Fruit fly (Drosophila melanogaster) Kc167 (cell line): ENCODE measurements around the gene CG9098.

ENCODE experiments used
- Myc ChIP-seq: fragments of >200 bp; optimal IDR thresholded peaks from 2 replicates; lab custom pipeline; 2017; ENCODE audit warnings: missing external identifiers
- Sin3A ChIP-seq: fragments of >200 bp; optimal IDR thresholded peaks from 2 replicates; lab custom pipeline; 2018; ENCODE audit warnings: missing external identifiers
- h ChIP-seq: fragments of >200 bp; optimal IDR thresholded peaks from 3 replicates; lab custom pipeline; 2018; ENCODE audit warnings: missing external identifiers
- insv ChIP-seq: fragments of >200 bp; optimal IDR thresholded peaks from 3 replicates; lab custom pipeline; 2018; ENCODE audit warnings: missing external identifiers
- psq ChIP-seq: fragments of >200 bp; optimal IDR thresholded peaks from 2 replicates; lab custom pipeline; 2017; ENCODE audit warnings: missing external identifiers
- ttk ChIP-seq: sonication (Bioruptor generic); optimal IDR thresholded peaks from 2 replicates; lab custom pipeline; 2017; ENCODE audit warnings: missing external identifiers

- TF ChIP-seq ttk (no peak), h (lab: Kevin White, UChicago) (no peak), Sin3A (no peak), insv (no peak), psq (lab: Kevin White, UChicago) (no peak), Myc (lab: Kevin White, UChicago) (no peak)
Observed at dm6 chr2L:5988115-5989092, 23.7 kb downstream of the CG9098 start.
